Fruit fly (Drosophila melanogaster) S2 (cell line): ENCODE results near the gene CG31717.

Source experiments
- CG8478 ChIP-seq: fragments of >200 bp; optimal IDR thresholded peaks from 2 replicates; lab custom pipeline; 2018
- CTCF ChIP-seq, 2 experiments: fragments of >200 bp; optimal IDR thresholded peaks; 2 replicates each; lab custom pipeline; 2018

DNA sequence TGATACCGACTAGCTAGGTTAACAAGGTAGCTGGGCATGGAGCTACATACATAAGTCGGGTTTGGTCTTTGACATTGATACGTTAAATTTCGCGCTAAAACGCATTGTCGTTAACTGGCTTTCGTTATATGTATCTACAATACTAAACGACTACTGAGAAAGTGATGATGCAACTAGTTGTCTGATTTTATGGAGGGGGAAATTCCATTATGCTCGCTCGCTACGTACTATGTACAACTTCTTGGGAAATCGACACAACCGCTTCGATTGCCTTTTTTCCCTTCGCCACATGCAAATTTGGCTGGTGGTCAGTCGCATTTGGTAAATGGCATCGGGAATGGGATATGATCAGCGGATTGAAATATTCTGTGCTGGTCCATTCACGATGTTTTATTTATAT lies 30.5 kb upstream of the CG31717 start:
- TF ChIP-seq CTCF (optimal IDR thresholded peaks at IDR 0.05; lab: Kevin White, UChicago) (no peak), CG8478 (lab: Kevin White, UChicago) (no peak)
